Worm (Caenorhabditis elegans): ENCODE data around the gene ptp-1.

ce11 chrIII:3581636-3582035, 8.9 kb upstream of the ptp-1 start, which contains the start of gene C48D5.3:
- TF ChIP-seq ztf-23 (GFP tag; IDR thresholded peaks at IDR 0.05) (no peak), tab-1 (GFP tag; IDR thresholded peaks at IDR 0.05) (no peak), klf-2 (GFP tag; conservative IDR thresholded peaks at IDR 0.05) (no peak), flt-1 (GFP tag; IDR thresholded peaks at IDR 0.05) (no peak), ztf-29 (GFP tag; IDR thresholded peaks at IDR 0.05) (no peak), med-1 (GFP tag; optimal IDR thresholded peaks at IDR 0.05; ENCODE audit: insufficient read depth) (no peak)

Measured in whole organism, midembryonic.